Worm (Caenorhabditis elegans) whole organism, late embryonic: ENCODE data around the gene prk-2.

Experiments used
- C08G9.2 ChIP-seq: sonication (generic microtip); optimal IDR thresholded peaks from 2 replicates; lab custom pipeline; 2016; ENCODE audit warnings: mild to moderate bottlenecking, missing genetic modification characterization, moderate library complexity, missing compliant biosample characterization
- C38D4.7 ChIP-seq: fragments of 200-800 bp; sonication (Bioruptor generic); optimal IDR thresholded peaks from 2 replicates; lab custom pipeline; 2018; ENCODE audit warnings: mild to moderate bottlenecking, missing genetic modification characterization, moderate library complexity, missing compliant biosample characterization
- K02D7.2 ChIP-seq: sonication (generic microtip); optimal IDR thresholded peaks from 2 replicates; lab custom pipeline; 2017; ENCODE audit warnings: mild to moderate bottlenecking, missing genetic modification characterization, missing compliant biosample characterization
- T23F11.4 ChIP-seq: fragments of 200-800 bp; sonication (Bioruptor generic); optimal IDR thresholded peaks from 2 replicates; lab custom pipeline; 2018; ENCODE audit warnings: mild to moderate bottlenecking, missing genetic modification characterization, missing compliant biosample characterization
- Y22D7AL.16 ChIP-seq: sonication (generic microtip); optimal IDR thresholded peaks from 2 replicates; lab custom pipeline; 2016; ENCODE audit warnings: missing genetic modification characterization, missing compliant biosample characterization
- ahr-1 ChIP-seq: sonication (generic microtip); optimal IDR thresholded peaks from 2 replicates; lab custom pipeline; 2016; ENCODE audit warnings: missing genetic modification characterization, missing compliant biosample characterization
- ceh-14 ChIP-seq: sonication (generic microtip); optimal IDR thresholded peaks from 2 replicates; lab custom pipeline; 2016; ENCODE audit warnings: missing genotype, missing genetic modification characterization, missing compliant biosample characterization
- ceh-19 ChIP-seq: fragments of 200-800 bp; sonication (Bioruptor generic); optimal IDR thresholded peaks from 2 replicates; lab custom pipeline; 2018; ENCODE audit warnings: mild to moderate bottlenecking, missing genetic modification characterization, missing compliant biosample characterization
- ceh-2 ChIP-seq: sonication (generic microtip); optimal IDR thresholded peaks from 2 replicates; lab custom pipeline; 2016; ENCODE audit warnings: missing genotype, missing genetic modification characterization, missing compliant biosample characterization
- ceh-22 ChIP-seq: sonication (generic microtip); optimal IDR thresholded peaks from 2 replicates; lab custom pipeline; 2017; ENCODE audit warnings: missing biosample characterization, missing genetic modification characterization
- ceh-24 ChIP-seq: sonication (generic microtip); optimal IDR thresholded peaks from 2 replicates; lab custom pipeline; 2016; ENCODE audit warnings: mild to moderate bottlenecking, missing genetic modification characterization, missing compliant biosample characterization
- ceh-30 ChIP-seq: fragments of 150-350 bp; optimal IDR thresholded peaks from 2 replicates; lab custom pipeline; 2014; ENCODE audit warnings: missing biosample characterization, missing genetic modification characterization
- ceh-31 ChIP-seq: sonication (generic microtip); optimal IDR thresholded peaks from 2 replicates; lab custom pipeline; 2016; ENCODE audit warnings: missing genetic modification characterization, missing compliant biosample characterization
- ceh-34 ChIP-seq: sonication (generic microtip); optimal IDR thresholded peaks from 2 replicates; lab custom pipeline; 2016; ENCODE audit warnings: mild to moderate bottlenecking, missing genetic modification characterization, missing compliant biosample characterization
- ceh-48 ChIP-seq: sonication (generic microtip); optimal IDR thresholded peaks from 2 replicates; lab custom pipeline; 2016; ENCODE audit warnings: missing genetic modification characterization, inconsistent platforms, missing compliant biosample characterization
- ceh-6 ChIP-seq: fragments of 200-800 bp; sonication (Bioruptor generic); optimal IDR thresholded peaks from 2 replicates; lab custom pipeline; 2018; ENCODE audit warnings: mild to moderate bottlenecking, missing genetic modification characterization, missing compliant biosample characterization
- dmd-4 ChIP-seq: sonication (generic microtip); optimal IDR thresholded peaks from 2 replicates; lab custom pipeline; 2016; ENCODE audit warnings: borderline replicate concordance, missing genetic modification characterization, missing compliant biosample characterization
- elt-2 ChIP-seq: sonication (generic microtip); optimal IDR thresholded peaks from 2 replicates; lab custom pipeline; 2016; ENCODE audit warnings: missing genetic modification reagents, missing genetic modification characterization, missing compliant biosample characterization
- elt-4 ChIP-seq: sonication (generic microtip); optimal IDR thresholded peaks from 2 replicates; lab custom pipeline; 2016; ENCODE audit warnings: missing genetic modification characterization, missing compliant biosample characterization
- ets-4 ChIP-seq: sonication (generic microtip); optimal IDR thresholded peaks from 2 replicates; lab custom pipeline; 2016; ENCODE audit warnings: missing genetic modification characterization, missing compliant biosample characterization
- fax-1 ChIP-seq: sonication (generic microtip); optimal IDR thresholded peaks from 2 replicates; lab custom pipeline; 2016; ENCODE audit warnings: missing genotype, missing genetic modification characterization, missing compliant biosample characterization
- fkh-6 ChIP-seq: sonication (generic microtip); optimal IDR thresholded peaks from 2 replicates; lab custom pipeline; 2016; ENCODE audit warnings: missing genetic modification characterization, missing compliant biosample characterization
- gmeb-2 ChIP-seq: sonication (generic microtip); optimal IDR thresholded peaks from 2 replicates; lab custom pipeline; 2016; ENCODE audit warnings: missing genetic modification characterization, inconsistent platforms, missing compliant biosample characterization
- hlh-15 ChIP-seq: sonication (generic microtip); optimal IDR thresholded peaks from 2 replicates; lab custom pipeline; 2016; ENCODE audit warnings: missing genetic modification characterization, missing compliant biosample characterization
- hlh-6 ChIP-seq: sonication (generic microtip); optimal IDR thresholded peaks from 2 replicates; lab custom pipeline; 2016; ENCODE audit warnings: missing genotype, missing genetic modification characterization, missing compliant biosample characterization
- lim-6 ChIP-seq: sonication (generic microtip); optimal IDR thresholded peaks from 2 replicates; lab custom pipeline; 2016; ENCODE audit warnings: missing genetic modification characterization, missing compliant biosample characterization
- lin-11 ChIP-seq: fragments of 200-800 bp; sonication (Bioruptor generic); optimal IDR thresholded peaks from 2 replicates; lab custom pipeline; 2018; ENCODE audit warnings: mild to moderate bottlenecking, missing genetic modification characterization, missing compliant biosample characterization
- madf-2 ChIP-seq: sonication (generic microtip); optimal IDR thresholded peaks from 2 replicates; lab custom pipeline; 2017; ENCODE audit warnings: missing genetic modification characterization, missing compliant biosample characterization
- mec-3 ChIP-seq: sonication (generic microtip); optimal IDR thresholded peaks from 2 replicates; lab custom pipeline; 2016; ENCODE audit warnings: borderline replicate concordance, missing genetic modification characterization, missing compliant biosample characterization
- nfya-1 ChIP-seq: sonication (generic microtip); optimal IDR thresholded peaks from 2 replicates; lab custom pipeline; 2017; ENCODE audit warnings: missing genetic modification characterization, mild to moderate bottlenecking, missing compliant biosample characterization, antibody characterized with exemption, moderate library complexity
- nhr-11 ChIP-seq: fragments of 150-350 bp; optimal IDR thresholded peaks from 2 replicates; lab custom pipeline; 2014; ENCODE audit warnings: missing biosample characterization, missing genetic modification characterization
- nhr-232 ChIP-seq: sonication (generic microtip); optimal IDR thresholded peaks from 2 replicates; lab custom pipeline; 2016; ENCODE audit warnings: missing genetic modification characterization, missing compliant biosample characterization
- odd-2 ChIP-seq: sonication (generic microtip); optimal IDR thresholded peaks from 2 replicates; lab custom pipeline; 2017; ENCODE audit warnings: antibody characterized with exemption, mild to moderate bottlenecking, missing genetic modification characterization, missing compliant biosample characterization
- pag-3 ChIP-seq: sonication (generic microtip); optimal IDR thresholded peaks from 2 replicates; lab custom pipeline; 2016; ENCODE audit warnings: missing compliant biosample characterization, missing genetic modification characterization, borderline replicate concordance
- pha-2 ChIP-seq: sonication (generic microtip); optimal IDR thresholded peaks from 2 replicates; lab custom pipeline; 2017; ENCODE audit warnings: mild to moderate bottlenecking, missing genetic modification characterization, missing compliant biosample characterization
- pha-4 ChIP-seq: fragments of 150-350 bp; optimal IDR thresholded peaks from 2 replicates; lab custom pipeline; 2018; ENCODE audit warnings: missing biosample characterization, missing genetic modification reagents, missing genetic modification characterization
- pqm-1 ChIP-seq: sonication (generic microtip); optimal IDR thresholded peaks from 2 replicates; lab custom pipeline; 2016; ENCODE audit warnings: missing genetic modification characterization, missing compliant biosample characterization
- pros-1 ChIP-seq: fragments of 150-350 bp; optimal IDR thresholded peaks from 2 replicates; lab custom pipeline; 2014; ENCODE audit warnings: missing biosample characterization, missing genetic modification reagents, missing genetic modification characterization
- ref-2 ChIP-seq: sonication (generic microtip); optimal IDR thresholded peaks from 2 replicates; lab custom pipeline; 2016; ENCODE audit warnings: missing genetic modification characterization, missing compliant biosample characterization
- rnt-1 ChIP-seq: sonication (generic microtip); optimal IDR thresholded peaks from 2 replicates; lab custom pipeline; 2016; ENCODE audit warnings: missing genetic modification characterization, missing compliant biosample characterization
- sox-2 ChIP-seq: fragments of 200-800 bp; sonication (Bioruptor generic); IDR thresholded peaks from 2 replicates; pipeline ENCODE4 v1.3.6; 2022; ENCODE audit warnings: missing genetic modification reagents, missing genetic modification characterization, missing compliant biosample characterization
- syd-9 ChIP-seq: sonication (generic microtip); optimal IDR thresholded peaks from 2 replicates; lab custom pipeline; 2016; ENCODE audit warnings: mild to moderate bottlenecking, missing genetic modification characterization, moderate library complexity, missing compliant biosample characterization
- tbx-2 ChIP-seq: sonication (generic microtip); optimal IDR thresholded peaks from 2 replicates; lab custom pipeline; 2016; ENCODE audit warnings: missing genetic modification characterization, missing compliant biosample characterization
- unc-3 ChIP-seq, 2 experiments: fragments of 200-800 bp in 1 of 2; sonication (Bioruptor generic) in 1 of 2; sonication (generic microtip) in 1 of 2; conservative IDR thresholded peaks in 1 of 2; optimal IDR thresholded peaks in 1 of 2; 2 replicates each; pipeline versions ENCODE4 v1.3.6 to Lab custom; 2016 to 2022; ENCODE audit warnings: missing compliant biosample characterization in 2 of 2, missing genetic modification characterization in 2 of 2, missing genetic modification reagents in 1 of 2
- unc-42 ChIP-seq: sonication (generic microtip); optimal IDR thresholded peaks from 2 replicates; lab custom pipeline; 2016; ENCODE audit warnings: missing genotype, missing genetic modification characterization, missing compliant biosample characterization
- unc-86 ChIP-seq: sonication (generic microtip); optimal IDR thresholded peaks from 2 replicates; lab custom pipeline; 2016; ENCODE audit warnings: missing genetic modification characterization, missing compliant biosample characterization
- zip-5 ChIP-seq: sonication (generic microtip); optimal IDR thresholded peaks from 2 replicates; lab custom pipeline; 2016; ENCODE audit warnings: missing genetic modification characterization, missing compliant biosample characterization
- ztf-16 ChIP-seq: sonication (generic microtip); optimal IDR thresholded peaks from 2 replicates; lab custom pipeline; 2017; ENCODE audit warnings: missing genetic modification characterization, missing compliant biosample characterization

The prk-2 gene

DNA sequence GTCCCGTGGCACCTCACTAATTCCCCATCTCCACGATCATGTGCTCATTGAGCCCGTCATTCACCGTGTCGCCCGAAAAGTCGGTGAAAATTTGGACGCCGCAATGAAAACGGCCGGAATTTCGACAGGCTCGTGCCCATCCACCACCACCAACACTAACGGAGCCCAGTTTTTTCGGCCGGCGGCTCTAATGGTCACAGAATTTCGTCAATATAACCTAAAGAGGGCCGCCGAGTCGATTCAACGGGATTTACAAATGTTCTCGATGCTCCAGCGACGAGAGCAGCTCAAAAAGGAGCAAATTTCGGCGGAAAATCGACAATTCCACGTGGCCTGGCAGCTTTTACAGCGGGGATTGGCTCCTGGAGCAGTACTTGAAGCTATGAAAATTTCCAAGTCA is 40.5 kb downstream of the prk-2 start:
- TF ChIP-seq unc-42 (no peak), sox-2 (GFP tag; lab: Robert Waterston, UW) (no peak), lim-6 (tag; lab: Kevin White, UChicago) (no peak), elt-4 (tag; lab: Kevin White, UChicago) (no peak), ceh-24 (tag; lab: Kevin White, UChicago) (no peak), nfya-1 (tag; lab: Kevin White, UChicago) (no peak), ceh-19 (no peak), nhr-11 (tag; lab: Kevin White, UChicago) (no peak), Y22D7AL.16 (tag; lab: Kevin White, UChicago) (no peak), dmd-4 (no peak), ceh-2 (tag; lab: Kevin White, UChicago) (no peak), madf-2 (no peak), hlh-15 (tag; lab: Kevin White, UChicago) (no peak), ceh-22 (tag; lab: Kevin White, UChicago) (no peak), mec-3 (tag; lab: Kevin White, UChicago) (no peak), pqm-1 (tag; lab: Kevin White, UChicago) (no peak)

DNA sequence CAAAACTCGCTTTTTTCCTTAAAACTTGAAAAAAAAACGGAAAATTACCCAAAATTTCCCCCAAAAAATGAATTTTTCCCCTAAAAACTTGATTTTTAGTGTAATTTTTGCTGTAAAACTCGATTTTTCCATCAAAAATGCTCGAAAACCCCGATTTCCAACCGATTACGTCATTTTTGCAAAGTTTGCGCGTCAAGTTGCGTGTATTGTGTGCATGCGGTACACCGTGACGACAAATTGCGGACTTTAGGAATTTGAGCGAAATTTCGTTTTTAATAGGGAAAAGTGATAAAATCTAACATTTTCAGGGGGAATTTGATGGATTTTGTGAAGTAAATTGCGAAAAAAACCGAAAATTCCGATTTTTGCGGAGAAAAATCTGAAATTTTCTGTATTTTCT is 46.1 kb downstream of the prk-2 start:
- TF ChIP-seq ceh-48 (tag; lab: Kevin White, UChicago) (no peak), lin-11 (tag; lab: Kevin White, UChicago) (no peak), ztf-16 (tag; lab: Kevin White, UChicago) (peak; percentile 19), fax-1 (no peak), ceh-31 (tag; lab: Kevin White, UChicago) (no peak), elt-2 (tag; lab: Kevin White, UChicago) (peak; percentile 31), syd-9 (no peak), ceh-34 (tag; lab: Kevin White, UChicago) (no peak), hlh-6 (tag; lab: Kevin White, UChicago) (no peak), ceh-6 (no peak), nfya-1 (tag; lab: Kevin White, UChicago) (peak; percentile 46)

DNA sequence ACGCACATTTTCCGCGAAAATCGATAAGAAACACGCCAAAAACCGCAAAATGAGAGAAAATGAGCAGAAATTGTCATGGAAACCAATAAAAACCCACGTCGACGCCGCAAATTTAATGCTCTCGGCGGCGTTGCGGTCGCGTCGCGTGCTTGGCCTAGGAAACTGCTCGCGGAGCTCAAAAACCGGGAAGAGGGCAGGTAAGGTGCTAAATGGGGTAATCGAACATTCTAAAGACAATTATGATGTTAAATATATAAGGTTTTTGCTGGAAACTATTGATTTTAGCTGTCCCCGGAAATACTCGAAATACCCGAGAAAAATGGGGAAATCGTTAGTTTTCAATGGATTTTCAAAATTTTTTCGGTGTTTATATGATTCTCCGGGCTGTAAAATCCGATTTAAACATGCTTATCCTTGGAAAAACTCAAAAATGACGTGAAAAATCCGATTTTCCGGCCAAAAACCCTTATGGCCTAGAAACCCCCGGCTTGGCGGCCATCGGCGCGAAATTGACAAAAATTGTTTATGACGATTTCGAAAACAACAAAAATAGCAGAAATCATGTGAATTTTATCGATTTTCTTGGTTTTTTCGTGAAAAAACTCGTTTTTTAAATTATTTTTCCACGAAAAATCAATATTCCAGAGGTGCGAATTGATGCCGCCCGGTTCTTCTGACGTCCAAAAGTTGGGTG is 47.5 kb downstream of the prk-2 start, which contains the start of gene phf-15:
Gene phf-15 (plus strand): TSS at position 537 of the 694 bp plus-strand sequence.
- TF ChIP-seq ceh-2 (tag; lab: Kevin White, UChicago) = peak; percentile 59
- TF ChIP-seq hlh-6 (tag; lab: Kevin White, UChicago) = no peak
- peak; percentile 56 for TF ChIP-seq ceh-14
- peak; percentile 70 for TF ChIP-seq ceh-31 (tag; lab: Kevin White, UChicago)
- TF ChIP-seq ets-4 = peak; percentile 67
- TF ChIP-seq rnt-1 (tag; lab: Kevin White, UChicago) = peak; percentile 24
- TF ChIP-seq unc-42 = peak; percentile 47
- TF ChIP-seq odd-2 (tag; lab: Kevin White, UChicago) = no peak
- no peak for TF ChIP-seq gmeb-2 (tag; lab: Kevin White, UChicago)
- no peak for TF ChIP-seq ahr-1 (tag; lab: Kevin White, UChicago)
- no peak for TF ChIP-seq ref-2 (tag; lab: Kevin White, UChicago)
- TF ChIP-seq unc-3 (GFP tag; conservative IDR thresholded peaks at IDR 0.05; lab: Robert Waterston, UW) = no peak
- no peak for TF ChIP-seq unc-3 (tag; optimal IDR thresholded peaks at IDR 0.05; lab: Kevin White, UChicago)
- TF ChIP-seq pha-2 = no peak
- TF ChIP-seq C38D4.7 = no peak
- no peak for TF ChIP-seq K02D7.2 (tag; lab: Kevin White, UChicago)
- TF ChIP-seq T23F11.4 (GFP tag; lab: Kevin White, UChicago) = no peak
- no peak for TF ChIP-seq pros-1
- TF ChIP-seq ceh-30 (tag; lab: Kevin White, UChicago) = no peak
- TF ChIP-seq zip-5 = peak; percentile 5
- TF ChIP-seq unc-86 (tag; lab: Kevin White, UChicago) = no peak
- no peak for TF ChIP-seq pqm-1 (tag; lab: Kevin White, UChicago)
- TF ChIP-seq fkh-6 (tag; lab: Kevin White, UChicago) = no peak
- peak; percentile 12 for TF ChIP-seq ceh-48 (tag; lab: Kevin White, UChicago)
- peak; percentile 33 for TF ChIP-seq tbx-2 (tag; lab: Kevin White, UChicago)
- no peak for TF ChIP-seq fax-1
- TF ChIP-seq nhr-11 (tag; lab: Kevin White, UChicago) = no peak
- TF ChIP-seq pag-3 (tag; lab: Kevin White, UChicago) = no peak
- TF ChIP-seq elt-4 (tag; lab: Kevin White, UChicago) = no peak
- TF ChIP-seq pha-4 (tag; lab: Kevin White, UChicago) = no peak
- TF ChIP-seq nhr-232 (tag; lab: Kevin White, UChicago) = no peak
- TF ChIP-seq C08G9.2 (tag; lab: Kevin White, UChicago) = peak; percentile 61
